Worm (Caenorhabditis elegans): ENCODE measurements around the gene ribo-1.

Gene ribo-1

DNA sequence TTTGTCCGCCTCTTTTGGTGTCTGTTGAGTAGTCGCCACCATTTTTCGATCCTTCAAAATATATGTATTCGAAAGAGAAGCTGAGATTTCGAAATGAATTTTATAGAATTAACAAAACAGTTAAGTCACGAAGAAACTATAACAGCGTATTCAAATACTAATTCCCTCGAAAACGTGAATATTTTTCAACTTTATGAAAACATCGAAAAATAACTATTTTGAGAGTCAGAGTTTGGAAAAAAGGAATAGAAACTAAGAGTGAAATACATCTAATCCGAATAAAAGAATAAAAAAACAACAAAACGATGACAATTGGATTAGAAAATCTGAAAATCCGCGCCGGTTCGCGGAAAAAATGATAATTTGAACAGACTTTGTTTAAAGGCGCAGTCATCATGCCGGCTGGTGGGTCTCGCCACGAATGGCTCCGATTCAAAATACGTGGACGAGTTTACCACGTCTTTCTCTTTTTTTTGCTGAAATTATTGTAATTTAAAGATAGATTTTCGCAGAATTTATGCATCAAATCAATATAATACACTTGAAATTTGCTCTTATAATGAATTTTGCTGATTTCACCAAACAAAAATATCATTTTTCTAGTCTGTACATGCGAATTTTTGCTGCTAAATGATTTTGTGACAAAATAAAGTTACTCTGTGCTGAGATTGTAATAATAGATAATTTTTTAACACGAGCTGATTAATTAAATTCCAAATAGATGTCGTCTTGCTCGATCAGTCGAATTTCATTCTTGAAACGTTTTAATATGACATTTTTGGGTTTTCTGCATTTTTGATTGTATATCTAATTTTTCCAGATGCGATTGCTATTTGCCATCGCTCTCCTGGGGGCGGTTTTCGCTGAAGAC is at the start of gene ribo-1, which contains the start of gene rpn-1:
Gene ribo-1 (plus strand): TSS at position 821 of the 871 bp plus-strand sequence.
Gene rpn-1 (minus strand): TSS at position 51 of the 871 bp plus-strand sequence.
- TF ChIP-seq D2030.7 (GFP tag; IDR thresholded peaks at IDR 0.05) (peak; percentile 29; the same call in 1 of the 2 replicates), gei-17 (GFP tag; optimal IDR thresholded peaks at IDR 0.05) (no peak), lin-26 (GFP tag; IDR thresholded peaks at IDR 0.05) (no peak), K11D2.4 (GFP tag; IDR thresholded peaks at IDR 0.05) (no peak), attf-5 (GFP tag; optimal IDR thresholded peaks at IDR 0.05) (no peak), F33H1.4 (GFP tag; IDR thresholded peaks at IDR 0.05) (peak; percentile 88), nhr-27 (tag; optimal IDR thresholded peaks at IDR 0.05) (no peak), F37B4.10 (GFP tag; IDR thresholded peaks at IDR 0.05) (no peak), madf-3 (GFP tag; IDR thresholded peaks at IDR 0.05) (no peak), snpc-1.1 (tag; optimal IDR thresholded peaks at IDR 0.05; ENCODE audit: insufficient read depth) (no peak), B0336.3 (GFP tag; IDR thresholded peaks at IDR 0.05) (no peak), dpff-1 (tag; optimal IDR thresholded peaks at IDR 0.05) (no peak), lin-54 (GFP tag; optimal IDR thresholded peaks at IDR 0.05) (peak; percentile 42), dox-1 (GFP tag; IDR thresholded peaks at IDR 0.05) (peak; percentile 56; the same call in 1 of the 2 replicates), tbp1 (GFP tag; optimal IDR thresholded peaks at IDR 0.05) (peak; percentile 5), tlf-1 (GFP tag; optimal IDR thresholded peaks at IDR 0.05) (no peak), ekl-4 (GFP tag; IDR thresholded peaks at IDR 0.05) (no peak), bed-2 (GFP tag; IDR thresholded peaks at IDR 0.05) (no peak), ceh-91 (GFP tag; IDR thresholded peaks at IDR 0.05) (0 out of 2 replicates have a peak, but pooled peaks have one; percentile 32), aptf-3 (GFP tag; IDR thresholded peaks at IDR 0.05) (no peak), cebp-1 (GFP tag; IDR thresholded peaks at IDR 0.05) (no peak), cebp-1 (tag; optimal IDR thresholded peaks at IDR 0.05) (no peak), B0261.1 (tag; optimal IDR thresholded peaks at IDR 0.05) (no peak), pha-4 (tag; optimal IDR thresholded peaks at IDR 0.05) (no peak), F23B12.7 (tag; optimal IDR thresholded peaks at IDR 0.05; ENCODE audit: insufficient read depth) (peak; percentile 28), ztf-18 (tag; optimal IDR thresholded peaks at IDR 0.05) (peak; percentile 3), F49E8.2 (tag; optimal IDR thresholded peaks at IDR 0.05; ENCODE audit: insufficient read depth) (peak; percentile 40), ccch-3 (GFP tag; optimal IDR thresholded peaks at IDR 0.05) (no peak), dpl-1 (GFP tag; optimal IDR thresholded peaks at IDR 0.05) (peak; percentile 18), ceh-79 (tag; optimal IDR thresholded peaks at IDR 0.05) (no peak), hmg-1.2 (GFP tag; IDR thresholded peaks at IDR 0.05) (peak; percentile 31; the same call in 1 of the 2 replicates), efl-1 (GFP tag; optimal IDR thresholded peaks at IDR 0.05) (peak; percentile 74), ztf-3 (GFP tag; optimal IDR thresholded peaks at IDR 0.05) (no peak), F57C9.4 (tag; optimal IDR thresholded peaks at IDR 0.05) (no peak), hlh-26 (GFP tag; conservative IDR thresholded peaks at IDR 0.05) (no peak), sea-2 (GFP tag; IDR thresholded peaks at IDR 0.05) (no peak), madf-6 (GFP tag; IDR thresholded peaks at IDR 0.05) (peak; percentile 67), snpc-3.4 (tag; optimal IDR thresholded peaks at IDR 0.05) (no peak), snpc-4 (GFP tag; optimal IDR thresholded peaks at IDR 0.05) (no peak), snpc-4 (tag; optimal IDR thresholded peaks at IDR 0.05) (peak in 3 of 4 experiments; percentile 42 to 64 (median 63)), nhr-80 (tag; optimal IDR thresholded peaks at IDR 0.05) (peak; percentile 1), egl-44 (GFP tag; IDR thresholded peaks at IDR 0.05) (no peak), madf-8 (GFP tag; conservative IDR thresholded peaks at IDR 0.05) (peak; percentile 44; the same call in 1 of the 2 replicates), B0035.1 (tag; optimal IDR thresholded peaks at IDR 0.05) (no peak), Y67H2A.10 (GFP tag; conservative IDR thresholded peaks at IDR 0.05) (no peak), let-607 (tag; optimal IDR thresholded peaks at IDR 0.05) (peak; percentile 74 to 82), lsl-1 (GFP tag; optimal IDR thresholded peaks at IDR 0.05) (peak; percentile 59)
